Fruit fly (Drosophila melanogaster): ENCODE data around the gene ppk31.

Gene ppk31

DNA sequence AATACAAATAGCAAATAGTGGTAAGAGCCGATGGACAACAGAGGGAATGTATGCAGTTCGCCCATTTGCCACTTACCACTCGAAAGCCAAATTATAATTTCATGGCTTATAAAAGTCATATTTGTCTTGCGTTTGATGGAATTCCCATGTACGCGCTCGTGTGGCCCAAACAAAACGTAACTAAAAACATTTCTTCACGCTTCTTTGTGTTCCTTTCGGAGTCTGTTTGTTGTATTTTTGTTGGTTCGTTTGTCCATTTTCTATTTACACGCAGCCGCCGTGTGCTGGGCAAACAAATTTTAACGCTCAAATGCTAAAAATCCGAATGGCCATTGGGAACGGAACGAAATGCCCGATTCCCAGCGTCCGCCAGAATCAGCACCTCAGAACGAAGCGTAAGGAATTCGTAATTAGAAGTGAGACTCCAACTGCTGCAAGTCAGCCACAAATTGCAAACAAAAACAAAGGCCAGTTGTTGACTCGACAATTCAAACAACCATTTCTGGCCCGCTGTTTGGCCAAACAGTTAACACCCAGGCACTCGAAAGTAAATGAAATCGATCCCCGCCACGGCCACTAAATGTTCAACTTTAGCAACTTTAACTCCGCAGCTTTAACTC is 45.9 kb downstream of the ppk31 start (continued):
- peak; percentile 37 for TF ChIP-seq maf-S (GFP tag; optimal IDR thresholded peaks at IDR 0.05)
- TF ChIP-seq Hand (GFP tag; optimal IDR thresholded peaks at IDR 0.05) = no peak
- TF ChIP-seq row (GFP tag; IDR thresholded peaks at IDR 0.05) = no peak
- TF ChIP-seq ERR (GFP tag; optimal IDR thresholded peaks at IDR 0.05) = no peak
- no peak for TF ChIP-seq D19B (GFP tag; optimal IDR thresholded peaks at IDR 0.05)
- peak; percentile 6 for TF ChIP-seq CG12391 (tag; optimal IDR thresholded peaks at IDR 0.05)
- no peak for TF ChIP-seq Gsc (GFP tag; IDR thresholded peaks at IDR 0.05)
- 0 out of 2 replicates have a peak, but pooled peaks have one; percentile 16 for TF ChIP-seq stc (GFP tag; IDR thresholded peaks at IDR 0.05)
- TF ChIP-seq HLH4C (GFP tag; IDR thresholded peaks at IDR 0.05; ENCODE audit: partially characterized antibody) = no peak
- no peak for TF ChIP-seq dan (GFP tag; IDR thresholded peaks at IDR 0.05)
- no peak for TF ChIP-seq esg (GFP tag; conservative IDR thresholded peaks at IDR 0.05)
- TF ChIP-seq CTCF (GFP tag; optimal IDR thresholded peaks at IDR 0.05) = no peak
- peak; percentile 66 for TF ChIP-seq fd102C (GFP tag; optimal IDR thresholded peaks at IDR 0.05)
- TF ChIP-seq mirr (GFP tag; optimal IDR thresholded peaks at IDR 0.05) = no peak
- no peak for TF ChIP-seq ssp (GFP tag; IDR thresholded peaks at IDR 0.05)
- no peak for TF ChIP-seq ttk (GFP tag; IDR thresholded peaks at IDR 0.05)
- peak; percentile 12 for TF ChIP-seq Sox102F (GFP tag; optimal IDR thresholded peaks at IDR 0.05)
- TF ChIP-seq CG6854 (GFP tag; optimal IDR thresholded peaks at IDR 0.05) = no peak
- TF ChIP-seq Dp (GFP tag; optimal IDR thresholded peaks at IDR 0.05) = no peak
- TF ChIP-seq croc (GFP tag; conservative IDR thresholded peaks at IDR 0.05) = no peak
- TF ChIP-seq sima (GFP tag; optimal IDR thresholded peaks at IDR 0.05) = no peak
- TF ChIP-seq cad (GFP tag; optimal IDR thresholded peaks at IDR 0.05) = no peak
- TF ChIP-seq Aef1 (GFP tag; IDR thresholded peaks at IDR 0.05) = no peak
- TF ChIP-seq CG11695 (GFP tag; IDR thresholded peaks at IDR 0.05) = peak; percentile 58; the same call in 1 of the 3 replicates
- no peak for TF ChIP-seq vvl (GFP tag; IDR thresholded peaks at IDR 0.05)
- TF ChIP-seq br (optimal IDR thresholded peaks at IDR 0.05) = no peak
- no peak for TF ChIP-seq sisA (GFP tag; IDR thresholded peaks at IDR 0.05)
- TF ChIP-seq CG31365 (tag; optimal IDR thresholded peaks at IDR 0.05) = no peak
- TF ChIP-seq twi (tag; optimal IDR thresholded peaks at IDR 0.05) = no peak
- TF ChIP-seq CG13894 (tag; optimal IDR thresholded peaks at IDR 0.05) = no peak
- TF ChIP-seq Meics (GFP tag; optimal IDR thresholded peaks at IDR 0.05) = peak; percentile 35
- TF ChIP-seq Atf6 (GFP tag; IDR thresholded peaks at IDR 0.05) = no peak
- no peak for TF ChIP-seq Ravus (GFP tag; IDR thresholded peaks at IDR 0.05)
- TF ChIP-seq kay (GFP tag; optimal IDR thresholded peaks at IDR 0.05) = no peak
- no peak for TF ChIP-seq CG30020 (tag; optimal IDR thresholded peaks at IDR 0.05)
- TF ChIP-seq vfl (GFP tag; optimal IDR thresholded peaks at IDR 0.05) = no peak
- no peak for TF ChIP-seq Jarid2 (GFP tag; optimal IDR thresholded peaks at IDR 0.05)
- TF ChIP-seq CG10979 (tag; optimal IDR thresholded peaks at IDR 0.05) = peak; percentile 3
- TF ChIP-seq CG31224 (GFP tag; IDR thresholded peaks at IDR 0.05) = no peak
- TF ChIP-seq CG15696 (tag; optimal IDR thresholded peaks at IDR 0.05) = peak; percentile 73
- TF ChIP-seq CG2889 (GFP tag; IDR thresholded peaks at IDR 0.05) = no peak
- TF ChIP-seq CG2678 (tag; optimal IDR thresholded peaks at IDR 0.05) = peak; percentile 68
- no peak for TF ChIP-seq prd (optimal IDR thresholded peaks at IDR 0.05)
- TF ChIP-seq prd (GFP tag; IDR thresholded peaks at IDR 0.05) = peak; percentile 59
- TF ChIP-seq CG16863 (GFP tag; optimal IDR thresholded peaks at IDR 0.05) = peak; percentile 43
- peak; percentile 36 for TF ChIP-seq CG15011 (GFP tag; optimal IDR thresholded peaks at IDR 0.05)
- TF ChIP-seq her (GFP tag; optimal IDR thresholded peaks at IDR 0.05) = peak; percentile 49
- no peak for TF ChIP-seq CG17912 (GFP tag; optimal IDR thresholded peaks at IDR 0.05)
- no peak for TF ChIP-seq emc (GFP tag; optimal IDR thresholded peaks at IDR 0.05)
- peak; percentile 40 for TF ChIP-seq nerfin-1 (tag; optimal IDR thresholded peaks at IDR 0.05)
- TF ChIP-seq Doc2 (GFP tag; IDR thresholded peaks at IDR 0.05) = no peak
- peak; percentile 5 for TF ChIP-seq Usf (GFP tag; optimal IDR thresholded peaks at IDR 0.05)
- TF ChIP-seq Xbp1 (GFP tag; optimal IDR thresholded peaks at IDR 0.05) = no peak
